Fruit fly (Drosophila melanogaster): ENCODE results near the gene Apl.

DNA sequence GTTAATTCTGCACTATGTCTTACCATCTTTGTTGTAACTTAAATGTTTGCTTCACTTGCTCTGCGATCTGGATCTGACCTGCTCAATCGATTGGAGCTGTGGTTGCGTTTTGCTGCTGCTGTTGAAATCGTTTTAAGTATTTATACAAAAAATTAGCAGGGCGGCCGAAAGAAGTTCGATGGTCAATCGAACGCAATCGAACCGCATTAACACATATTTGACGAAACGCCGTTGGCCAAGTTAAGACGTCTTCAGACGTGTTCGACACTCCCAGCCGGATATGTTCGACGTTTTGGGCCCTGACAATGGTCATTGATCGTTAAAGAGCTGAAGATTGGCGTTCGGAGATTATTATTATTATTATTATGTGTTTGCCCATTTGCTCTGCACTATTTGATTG is 49.5 kb upstream of the Apl start, which contains the start of gene CG13033:
- TF ChIP-seq sr (GFP tag; IDR thresholded peaks at IDR 0.05) (no peak), Hr51 (GFP tag; optimal IDR thresholded peaks at IDR 0.05) (no peak), pum (GFP tag; optimal IDR thresholded peaks at IDR 0.05) (no peak), crc (GFP tag; optimal IDR thresholded peaks at IDR 0.05) (no peak), Hand (GFP tag; optimal IDR thresholded peaks at IDR 0.05) (no peak)

All from whole organism, embryonic.